Worm (Caenorhabditis elegans) whole organism, L4 larva: ENCODE results near the gene B0416.10.
A peak's percentile ranks its signal among the peaks of the same experiment; 100 is the strongest.

Source experiments
- F10B5.3 ChIP-seq: sonication (generic microtip); optimal IDR thresholded peaks from 2 replicates; lab custom pipeline; 2016; ENCODE audit warnings: mild to moderate bottlenecking, missing genetic modification characterization, missing compliant biosample characterization
- R02D3.7 ChIP-seq: fragments of 150-350 bp; sonication (generic microtip); optimal IDR thresholded peaks from 3 replicates; lab custom pipeline; 2014; ENCODE audit warnings: missing biosample characterization, missing genetic modification characterization
- T20F7.1 ChIP-seq: fragments of 200-800 bp; sonication (Bioruptor generic); optimal IDR thresholded peaks from 2 replicates; lab custom pipeline; 2018; ENCODE audit warnings: mild to moderate bottlenecking, missing genetic modification characterization, missing compliant biosample characterization
- Y105C5A.15 ChIP-seq: fragments of 200-800 bp; sonication (Bioruptor generic); IDR thresholded peaks from 2 replicates; pipeline ENCODE4 v1.3.6; 2022; ENCODE audit warnings: missing genetic modification characterization, missing compliant biosample characterization
- Y75B8A.6 ChIP-seq: fragments of 200-800 bp; sonication (Bioruptor generic); IDR thresholded peaks from 2 replicates; pipeline ENCODE4 v1.3.6; 2022; ENCODE audit warnings: missing genetic modification reagents, missing genetic modification characterization, missing compliant biosample characterization
- ZK337.2 ChIP-seq: fragments of 200-800 bp; sonication (Bioruptor generic); IDR thresholded peaks from 2 replicates; pipeline ENCODE4 v1.3.6; 2022; ENCODE audit warnings: missing genetic modification reagents, missing genetic modification characterization, missing compliant biosample characterization
- ZK546.5 ChIP-seq, 2 experiments: sonication (generic microtip); optimal IDR thresholded peaks; 2 replicates each; lab custom pipeline; 2017; ENCODE audit warnings: missing biosample characterization in 2 of 2, missing genetic modification characterization in 2 of 2
- aly-2 ChIP-seq: sonication (generic microtip); optimal IDR thresholded peaks from 2 replicates; lab custom pipeline; 2018; ENCODE audit warnings: missing biosample characterization, missing genetic modification characterization
- arid-1 ChIP-seq: fragments of 200-800 bp; sonication (Bioruptor generic); conservative IDR thresholded peaks from 2 replicates; pipeline ENCODE4 v1.3.6; 2022; ENCODE audit warnings: missing genetic modification reagents, missing genetic modification characterization, missing compliant biosample characterization
- ceh-20 ChIP-seq: fragments of 200-800 bp; sonication (Bioruptor generic); IDR thresholded peaks from 2 replicates; pipeline ENCODE4 v1.3.6; 2022; ENCODE audit warnings: missing genetic modification reagents, missing genetic modification characterization, missing compliant biosample characterization
- cey-2 ChIP-seq: sonication (generic microtip); optimal IDR thresholded peaks from 3 replicates; lab custom pipeline; 2017; ENCODE audit warnings: missing genetic modification characterization, mild to moderate bottlenecking, missing compliant biosample characterization, antibody characterized with exemption, borderline replicate concordance; ENCODE audit not compliant: insufficient read depth
- ctbp-1 ChIP-seq: fragments of 200-800 bp; sonication (Bioruptor generic); IDR thresholded peaks from 2 replicates; pipeline ENCODE4 v1.3.6; 2022; ENCODE audit warnings: missing genetic modification reagents, missing genetic modification characterization, missing compliant biosample characterization
- daf-12 ChIP-seq: fragments of 150-350 bp; optimal IDR thresholded peaks from 2 replicates; lab custom pipeline; 2014; ENCODE audit warnings: missing biosample characterization, missing genetic modification reagents, missing genetic modification characterization
- daf-16 ChIP-seq, 3 experiments: sonication (generic microtip); optimal IDR thresholded peaks; 2 replicates each; lab custom pipeline; 2016 to 2017; ENCODE audit warnings: missing genetic modification characterization in 3 of 3, missing genetic modification reagents in 3 of 3, mild to moderate bottlenecking in 2 of 3, missing compliant biosample characterization in 2 of 3, missing biosample characterization in 1 of 3, moderate library complexity in 1 of 3
- daf-19 ChIP-seq: fragments of 200-800 bp; sonication (Bioruptor generic); conservative IDR thresholded peaks from 2 replicates; pipeline ENCODE4 v1.3.6; 2022; ENCODE audit warnings: missing genetic modification characterization, missing compliant biosample characterization
- dmd-9 ChIP-seq: fragments of 200-800 bp; sonication (Bioruptor generic); IDR thresholded peaks from 2 replicates; pipeline ENCODE4 v1.3.6; 2022; ENCODE audit warnings: missing genetic modification reagents, missing genetic modification characterization, missing compliant biosample characterization
- dpl-1 ChIP-seq: fragments of 150-350 bp; optimal IDR thresholded peaks from 2 replicates; lab custom pipeline; 2014; ENCODE audit warnings: missing biosample characterization, missing genetic modification reagents, missing genetic modification characterization
- duxl-1 ChIP-seq: sonication (generic microtip); optimal IDR thresholded peaks from 2 replicates; lab custom pipeline; 2016; ENCODE audit warnings: mild to moderate bottlenecking, missing genetic modification characterization, moderate library complexity, missing compliant biosample characterization; ENCODE audit not compliant: poor library complexity
- dve-1 ChIP-seq: sonication (generic microtip); optimal IDR thresholded peaks from 2 replicates; lab custom pipeline; 2017; ENCODE audit warnings: antibody characterized with exemption, mild to moderate bottlenecking, missing genetic modification characterization, missing compliant biosample characterization; ENCODE audit not compliant: insufficient read depth
- egl-27 ChIP-seq: sonication (generic microtip); optimal IDR thresholded peaks from 3 replicates; lab custom pipeline; 2017; ENCODE audit warnings: missing biosample characterization, missing genetic modification reagents, missing genetic modification characterization
- egl-43 ChIP-seq: fragments of 200-800 bp; sonication (Bioruptor generic); IDR thresholded peaks from 2 replicates; pipeline ENCODE4 v1.3.6; 2022; ENCODE audit warnings: missing genetic modification reagents, missing genetic modification characterization, missing compliant biosample characterization
- fos-1 ChIP-seq: fragments of 150-350 bp; optimal IDR thresholded peaks from 2 replicates; lab custom pipeline; 2014; ENCODE audit warnings: missing biosample characterization, missing genetic modification characterization
- gei-8 ChIP-seq: fragments of 200-800 bp; sonication (Bioruptor generic); optimal IDR thresholded peaks from 2 replicates; lab custom pipeline; 2018; ENCODE audit warnings: mild to moderate bottlenecking, missing genetic modification characterization, missing compliant biosample characterization
- hmg-1.1 ChIP-seq: fragments of 200-800 bp; sonication (Bioruptor generic); IDR thresholded peaks from 2 replicates; pipeline ENCODE4 v1.3.6; 2022; ENCODE audit warnings: missing genetic modification reagents, missing genetic modification characterization, missing compliant biosample characterization
- lim-7 ChIP-seq: fragments of 200-800 bp; sonication (Bioruptor generic); IDR thresholded peaks from 2 replicates; pipeline ENCODE4 v1.3.6; 2022; ENCODE audit warnings: missing genetic modification characterization, missing compliant biosample characterization
- lin-1 ChIP-seq: fragments of 200-800 bp; sonication (Bioruptor generic); IDR thresholded peaks from 2 replicates; pipeline ENCODE4 v1.3.6; 2022; ENCODE audit warnings: missing genetic modification reagents, missing genetic modification characterization, missing compliant biosample characterization
- lir-3 ChIP-seq: sonication (generic microtip); optimal IDR thresholded peaks from 2 replicates; lab custom pipeline; 2016; ENCODE audit warnings: mild to moderate bottlenecking, missing genetic modification characterization, missing compliant biosample characterization
- madf-9 ChIP-seq: fragments of 200-800 bp; sonication (Bioruptor generic); conservative IDR thresholded peaks from 2 replicates; pipeline ENCODE4 v1.3.6; 2022; ENCODE audit warnings: missing genetic modification reagents, missing genetic modification characterization, missing compliant biosample characterization
- mdl-1 ChIP-seq, 2 experiments: fragments of 150-350 bp in 1 of 2; sonication (generic microtip) in 1 of 2; optimal IDR thresholded peaks; 2 replicates each; lab custom pipeline; 2014 to 2017; ENCODE audit warnings: missing biosample characterization in 2 of 2, missing genetic modification characterization in 2 of 2
- mdt-29 ChIP-seq: fragments of 200-800 bp; sonication (Bioruptor generic); IDR thresholded peaks from 2 replicates; pipeline ENCODE4 v1.3.6; 2022; ENCODE audit warnings: missing genetic modification reagents, missing genetic modification characterization, missing compliant biosample characterization
- mep-1 ChIP-seq: fragments of 150-350 bp; sonication (generic microtip); optimal IDR thresholded peaks from 3 replicates; lab custom pipeline; 2014; ENCODE audit warnings: missing biosample characterization, missing genetic modification characterization
- mes-2 ChIP-seq: sonication (generic microtip); optimal IDR thresholded peaks from 2 replicates; lab custom pipeline; 2016; ENCODE audit warnings: missing genotype, mild to moderate bottlenecking, missing genetic modification characterization, missing compliant biosample characterization; ENCODE audit not compliant: poor library complexity, severe bottlenecking
- nhr-102 ChIP-seq: sonication (generic microtip); optimal IDR thresholded peaks from 2 replicates; lab custom pipeline; 2016; ENCODE audit warnings: mild to moderate bottlenecking, missing genetic modification characterization, moderate library complexity, missing compliant biosample characterization
- nhr-11 ChIP-seq: fragments of 150-350 bp; optimal IDR thresholded peaks from 2 replicates; lab custom pipeline; 2014; ENCODE audit warnings: missing biosample characterization, missing genetic modification characterization
- nhr-111 ChIP-seq: fragments of 200-800 bp; sonication (Bioruptor generic); optimal IDR thresholded peaks from 2 replicates; lab custom pipeline; 2018; ENCODE audit warnings: mild to moderate bottlenecking, missing genetic modification characterization, missing compliant biosample characterization
- nhr-237 ChIP-seq: sonication (generic microtip); optimal IDR thresholded peaks from 2 replicates; lab custom pipeline; 2017; ENCODE audit warnings: missing biosample characterization, missing genetic modification characterization
- nhr-28 ChIP-seq: fragments of 150-350 bp; optimal IDR thresholded peaks from 2 replicates; lab custom pipeline; 2014; ENCODE audit warnings: missing biosample characterization, missing genetic modification characterization
- nhr-48 ChIP-seq: sonication (generic microtip); optimal IDR thresholded peaks from 2 replicates; lab custom pipeline; 2016; ENCODE audit warnings: mild to moderate bottlenecking, missing genetic modification characterization, missing compliant biosample characterization
- nhr-77 ChIP-seq: fragments of 150-350 bp; optimal IDR thresholded peaks from 2 replicates; lab custom pipeline; 2014; ENCODE audit warnings: missing biosample characterization, missing genetic modification characterization
- php-3 ChIP-seq: fragments of 200-800 bp; sonication (Bioruptor generic); IDR thresholded peaks from 2 replicates; pipeline ENCODE4 v1.3.6; 2022; ENCODE audit warnings: missing genetic modification reagents, missing genetic modification characterization, missing compliant biosample characterization
- pqm-1 ChIP-seq: sonication (generic microtip); optimal IDR thresholded peaks from 2 replicates; lab custom pipeline; 2017; ENCODE audit warnings: missing biosample characterization, missing genetic modification characterization
- saeg-2 ChIP-seq: fragments of 200-800 bp; sonication (Bioruptor generic); IDR thresholded peaks from 2 replicates; pipeline ENCODE4 v1.3.6; 2022; ENCODE audit warnings: missing genetic modification reagents, missing genetic modification characterization, missing compliant biosample characterization
- set-16 ChIP-seq: fragments of 200-800 bp; sonication (Bioruptor generic); IDR thresholded peaks from 2 replicates; pipeline ENCODE4 v1.3.6; 2022; ENCODE audit warnings: missing genetic modification reagents, missing genetic modification characterization, missing compliant biosample characterization
- skn-1 ChIP-seq: fragments of 150-350 bp; optimal IDR thresholded peaks from 2 replicates; lab custom pipeline; 2014; ENCODE audit warnings: missing biosample characterization, missing genetic modification characterization
- spr-3 ChIP-seq: fragments of 200-800 bp; sonication (Bioruptor generic); optimal IDR thresholded peaks from 2 replicates; lab custom pipeline; 2018; ENCODE audit warnings: mild to moderate bottlenecking, missing genetic modification characterization, missing compliant biosample characterization
- unc-39 ChIP-seq: sonication (generic microtip); optimal IDR thresholded peaks from 2 replicates; lab custom pipeline; 2017; ENCODE audit warnings: missing biosample characterization, missing genetic modification characterization
- zfp-3 ChIP-seq: fragments of 200-800 bp; sonication (Bioruptor generic); conservative IDR thresholded peaks from 2 replicates; pipeline ENCODE4 v1.3.6; 2022; ENCODE audit warnings: missing genetic modification reagents, missing genetic modification characterization, missing compliant biosample characterization
- zip-11 ChIP-seq: fragments of 200-800 bp; sonication (Bioruptor generic); IDR thresholded peaks from 2 replicates; pipeline ENCODE4 v1.3.6; 2022; ENCODE audit warnings: missing genetic modification characterization, missing compliant biosample characterization
- ztf-7 ChIP-seq: fragments of 150-350 bp; optimal IDR thresholded peaks from 2 replicates; lab custom pipeline; 2014; ENCODE audit warnings: missing biosample characterization, missing genetic modification characterization

B0416.10 gene

ce11 chrX:9226904-9227303 lies 47.6 kb downstream of the B0416.10 start:
- TF ChIP-seq Y75B8A.6 (GFP tag; lab: Robert Waterston, UW) (no peak), duxl-1 (no peak), nhr-28 (tag; lab: Kevin White, UChicago) (peak; percentile 27), zfp-3 (no peak), ZK546.5 (tag; optimal IDR thresholded peaks at IDR 0.05; lab: Kevin White, UChicago) (no peak)
- TF ChIP-seq, all 104 proteins: peak for 1

- TF ChIP-seq F10B5.3 (tag; lab: Kevin White, UChicago) (no peak), nhr-77 (tag; lab: Kevin White, UChicago) (no peak), mdt-29 (GFP tag; lab: Robert Waterston, UW) (no peak), daf-12 (no peak), php-3 (GFP tag; lab: Robert Waterston, UW) (no peak), ctbp-1 (GFP tag; lab: Robert Waterston, UW) (no peak), lin-1 (GFP tag; lab: Robert Waterston, UW) (peak; percentile 71; the same call in 1 of the 2 replicates), R02D3.7 (tag; lab: Kevin White, UChicago) (no peak), T20F7.1 (GFP tag; lab: Kevin White, UChicago) (no peak), lim-7 (GFP tag; lab: Robert Waterston, UW) (no peak), spr-3 (GFP tag; lab: Kevin White, UChicago) (no peak), nhr-48 (tag; lab: Kevin White, UChicago) (peak; percentile 3), dmd-9 (no peak), ceh-20 (no peak), zip-11 (GFP tag; lab: Robert Waterston, UW) (no peak), saeg-2 (GFP tag; lab: Robert Waterston, UW) (no peak), nhr-237 (tag; lab: Kevin White, UChicago) (no peak), mes-2 (tag; lab: Kevin White, UChicago) (peak; percentile 35), ZK337.2 (GFP tag; lab: Robert Waterston, UW) (no peak), pqm-1 (tag; lab: Kevin White, UChicago) (peak; percentile 17), nhr-111 (GFP tag; lab: Kevin White, UChicago) (no peak), arid-1 (0 out of 2 replicates have a peak, but pooled peaks have one; percentile 41), nhr-11 (tag; lab: Kevin White, UChicago) (no peak), egl-43 (GFP tag; lab: Robert Waterston, UW) (no peak), daf-19 (GFP tag; lab: Robert Waterston, UW) (no peak), mep-1 (tag; lab: Kevin White, UChicago) (peak; percentile 64), mdl-1 (tag; optimal IDR thresholded peaks at IDR 0.05; lab: Kevin White, UChicago) (peak in 1 of 2 experiments; percentile 61), aly-2 (tag; lab: Kevin White, UChicago) (no peak), hmg-1.1 (GFP tag; lab: Robert Waterston, UW) (peak; percentile 37; the same call in 1 of the 2 replicates), lir-3 (no peak), set-16 (GFP tag; lab: Robert Waterston, UW) (peak; percentile 63; the same call in 1 of the 2 replicates), cey-2 (tag; lab: Kevin White, UChicago) (no peak), fos-1 (no peak), dpl-1 (GFP tag; lab: Kevin White, UChicago) (no peak), skn-1 (tag; lab: Kevin White, UChicago) (no peak), unc-39 (tag; lab: Kevin White, UChicago) (no peak), Y105C5A.15 (GFP tag; lab: Robert Waterston, UW) (no peak), Y75B8A.6 (GFP tag; lab: Robert Waterston, UW) (no peak), gei-8 (GFP tag; lab: Kevin White, UChicago) (no peak), egl-27 (tag; lab: Kevin White, UChicago) (no peak), dve-1 (tag; lab: Kevin White, UChicago) (peak; percentile 63), ZK546.5 (tag; optimal IDR thresholded peaks at IDR 0.05; lab: Kevin White, UChicago) (no peak), nhr-28 (tag; lab: Kevin White, UChicago) (peak; percentile 63), daf-16 (GFP tag; optimal IDR thresholded peaks at IDR 0.05; lab: Kevin White, UChicago) (no peak), daf-16 (tag; optimal IDR thresholded peaks at IDR 0.05; lab: Kevin White, UChicago) (peak; percentile 44), madf-9 (0 out of 2 replicates have a peak, but pooled peaks have one; percentile 38), nhr-102 (no peak), ztf-7 (tag; lab: Kevin White, UChicago) (peak; percentile 16)
These were observed 49.2 kb downstream of the B0416.10 start for ce11 chrX:9225273-9225672.
